Fruit fly (Drosophila melanogaster): ENCODE results near the gene CG15599.

Gene CG15599

DNA sequence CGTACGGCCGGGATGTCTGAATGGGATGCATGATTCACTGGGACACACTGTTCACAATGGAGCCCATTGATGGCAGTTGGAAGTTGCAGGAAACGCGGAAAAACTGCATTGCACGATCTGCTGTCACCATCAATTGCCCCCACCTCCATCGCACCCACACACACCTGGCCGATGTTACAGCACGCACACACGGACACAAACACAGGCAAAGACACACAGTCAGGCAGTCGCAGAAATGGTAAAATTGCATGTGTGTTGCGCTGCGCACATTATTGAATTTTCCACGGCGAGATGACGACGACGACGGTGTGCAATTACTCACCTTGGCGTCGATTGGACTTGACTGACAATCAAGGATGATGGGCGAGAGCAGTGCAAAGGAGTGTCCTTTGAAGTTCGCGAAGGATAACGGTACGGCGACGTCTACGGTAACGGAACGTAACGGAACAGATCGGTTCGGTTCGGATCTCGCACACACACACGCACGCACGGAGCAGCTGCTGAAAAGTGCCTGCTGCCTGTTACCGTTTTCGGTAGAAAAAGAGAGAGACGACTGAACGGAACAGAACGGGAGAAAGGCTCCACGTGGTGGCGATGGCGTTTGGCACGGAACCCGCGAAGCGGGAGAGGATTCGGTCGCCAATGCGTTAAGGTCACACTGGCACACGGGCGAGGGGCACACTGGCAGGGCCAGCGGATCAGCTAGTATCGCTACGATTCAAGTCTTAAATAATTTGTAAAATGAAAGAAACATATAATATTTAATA, 21.5 kb upstream of the CG15599 start, which contains the start of the genes CG9281 and CG15601 (continued):
- TF ChIP-seq ewg (GFP tag; optimal IDR thresholded peaks at IDR 0.05) (no peak), gro (GFP tag; optimal IDR thresholded peaks at IDR 0.05) (no peak), CG34422 (GFP tag; IDR thresholded peaks at IDR 0.05) (peak; percentile 53; the same call in 1 of the 3 replicates), salm (tag; optimal IDR thresholded peaks at IDR 0.05) (no peak), dan (GFP tag; IDR thresholded peaks at IDR 0.05) (no peak), CG7839 (tag; optimal IDR thresholded peaks at IDR 0.05) (no peak), pros (GFP tag; optimal IDR thresholded peaks at IDR 0.05) (no peak), mirr (GFP tag; optimal IDR thresholded peaks at IDR 0.05) (peak; percentile 2), cato (GFP tag; optimal IDR thresholded peaks at IDR 0.05; ENCODE audit: borderline replicate concordance) (no peak), NC2α (GFP tag; optimal IDR thresholded peaks at IDR 0.05) (no peak), CG6254 (GFP tag; optimal IDR thresholded peaks at IDR 0.05) (no peak), Six4 (GFP tag; optimal IDR thresholded peaks at IDR 0.05) (no peak), pnt (GFP tag; optimal IDR thresholded peaks at IDR 0.05) (no peak), CG15601 (tag; optimal IDR thresholded peaks at IDR 0.05) (peak; percentile 63), Lim3 (GFP tag; IDR thresholded peaks at IDR 0.05) (no peak), amos (GFP tag; IDR thresholded peaks at IDR 0.05; ENCODE audit: partially characterized antibody) (peak; percentile 50), CG9215 (GFP tag; IDR thresholded peaks at IDR 0.05) (no peak), chm (GFP tag; IDR thresholded peaks at IDR 0.05) (peak; percentile 35), bab2 (GFP tag; optimal IDR thresholded peaks at IDR 0.05) (no peak), CG1233 (GFP tag; optimal IDR thresholded peaks at IDR 0.05) (no peak), Hr39 (optimal IDR thresholded peaks at IDR 0.05) (no peak), CG4328 (GFP tag; optimal IDR thresholded peaks at IDR 0.05) (peak; percentile 13), CG5245 (GFP tag; optimal IDR thresholded peaks at IDR 0.05) (no peak), Tbp (GFP tag; optimal IDR thresholded peaks at IDR 0.05) (no peak), Hr3 (GFP tag; optimal IDR thresholded peaks at IDR 0.05) (no peak), ttk (GFP tag; IDR thresholded peaks at IDR 0.05) (no peak), CG34376 (GFP tag; optimal IDR thresholded peaks at IDR 0.05) (peak; percentile 52), CG9609 (GFP tag; optimal IDR thresholded peaks at IDR 0.05) (no peak), Pdp1 (GFP tag; optimal IDR thresholded peaks at IDR 0.05) (peak in 1 of 2 experiments; percentile 83), run (tag; optimal IDR thresholded peaks at IDR 0.05) (no peak), CG14710 (tag; optimal IDR thresholded peaks at IDR 0.05) (peak; percentile 89), ase (GFP tag; IDR thresholded peaks at IDR 0.05) (no peak), ash1 (GFP tag; optimal IDR thresholded peaks at IDR 0.05) (no peak), CG14441 (GFP tag; IDR thresholded peaks at IDR 0.05) (no peak), CG13123 (GFP tag; optimal IDR thresholded peaks at IDR 0.05) (no peak), fd102C (GFP tag; optimal IDR thresholded peaks at IDR 0.05) (no peak), esg (GFP tag; conservative IDR thresholded peaks at IDR 0.05) (no peak), pb (GFP tag; optimal IDR thresholded peaks at IDR 0.05) (no peak), CG2889 (GFP tag; IDR thresholded peaks at IDR 0.05) (no peak), Dbx (GFP tag; IDR thresholded peaks at IDR 0.05) (no peak), CG14667 (GFP tag; IDR thresholded peaks at IDR 0.05) (no peak), Hr78 (GFP tag; optimal IDR thresholded peaks at IDR 0.05) (no peak), CG6854 (GFP tag; optimal IDR thresholded peaks at IDR 0.05) (no peak), CG3847 (GFP tag; IDR thresholded peaks at IDR 0.05) (peak; percentile 37; the same call in 1 of the 2 replicates), CG33213 (GFP tag; optimal IDR thresholded peaks at IDR 0.05) (peak; percentile 10), CG9797 (GFP tag; optimal IDR thresholded peaks at IDR 0.05) (peak; percentile 88), CG3163 (GFP tag; optimal IDR thresholded peaks at IDR 0.05) (no peak), CG6654 (GFP tag; optimal IDR thresholded peaks at IDR 0.05) (no peak), ci (GFP tag; IDR thresholded peaks at IDR 0.05) (peak; percentile 61; the same call in 1 of the 3 replicates), pzg (GFP tag; optimal IDR thresholded peaks at IDR 0.05) (peak; percentile 70)

Data from whole organism, embryonic.